Worm (Caenorhabditis elegans) whole organism, midembryonic: Measurements from ENCODE around the gene ver-4.

Source experiments
- T22C8.4 ChIP-seq: fragments of 200-800 bp; sonication (Bioruptor generic); IDR thresholded peaks from 2 replicates; pipeline ENCODE4 v1.3.6; 2022; ENCODE audit warnings: missing genetic modification characterization, missing compliant biosample characterization
- flt-1 ChIP-seq: fragments of 200-800 bp; sonication (Bioruptor generic); IDR thresholded peaks from 2 replicates; pipeline ENCODE4 v1.3.6; 2022; ENCODE audit warnings: missing genetic modification characterization, missing compliant biosample characterization
- klf-2 ChIP-seq: fragments of 200-800 bp; sonication (Bioruptor generic); conservative IDR thresholded peaks from 2 replicates; pipeline ENCODE4 v1.3.6; 2022; ENCODE audit warnings: missing genetic modification reagents, missing genetic modification characterization, missing compliant biosample characterization
- med-1 ChIP-seq: sonication (generic microtip); optimal IDR thresholded peaks from 2 replicates; lab custom pipeline; 2017; ENCODE audit warnings: missing genetic modification characterization, mild to moderate bottlenecking, missing compliant biosample characterization, antibody characterized with exemption, missing genetic modification reagents; ENCODE audit not compliant: insufficient read depth
- ref-1 ChIP-seq: fragments of 200-800 bp; sonication (Bioruptor generic); conservative IDR thresholded peaks from 2 replicates; pipeline ENCODE4 v1.3.6; 2022; ENCODE audit warnings: missing genetic modification reagents, missing genetic modification characterization, missing compliant biosample characterization
- tab-1 ChIP-seq: fragments of 200-800 bp; sonication (Bioruptor generic); IDR thresholded peaks from 2 replicates; pipeline ENCODE4 v1.3.6; 2022; ENCODE audit warnings: missing genetic modification characterization, missing compliant biosample characterization
- ztf-23 ChIP-seq: fragments of 200-800 bp; sonication (Bioruptor generic); IDR thresholded peaks from 2 replicates; pipeline ENCODE4 v1.3.6; 2022; ENCODE audit warnings: missing genetic modification reagents, missing genetic modification characterization, missing compliant biosample characterization
- ztf-29 ChIP-seq: fragments of 200-800 bp; sonication (Bioruptor generic); IDR thresholded peaks from 2 replicates; pipeline ENCODE4 v1.3.6; 2022; ENCODE audit warnings: missing genetic modification reagents, missing genetic modification characterization, missing compliant biosample characterization

ce11 chrX:10976447-10977196 is 5.5 kb upstream of the ver-4 start:
- TF ChIP-seq flt-1 (GFP tag; lab: Robert Waterston, UW) (no peak), tab-1 (GFP tag; lab: Robert Waterston, UW) (no peak), ztf-29 (GFP tag; lab: Robert Waterston, UW) (no peak), T22C8.4 (GFP tag; lab: Robert Waterston, UW) (no peak), ztf-23 (GFP tag; lab: Robert Waterston, UW) (no peak), ref-1 (GFP tag; lab: Robert Waterston, UW) (no peak), med-1 (GFP tag; lab: Kevin White, UChicago) (no peak), klf-2 (GFP tag; lab: Robert Waterston, UW) (no peak)
